Fruit fly (Drosophila melanogaster): ENCODE results near the gene Dph4.
A peak's percentile ranks its signal among the peaks of the same experiment; 100 is the strongest.

Dph4 gene

DNA sequence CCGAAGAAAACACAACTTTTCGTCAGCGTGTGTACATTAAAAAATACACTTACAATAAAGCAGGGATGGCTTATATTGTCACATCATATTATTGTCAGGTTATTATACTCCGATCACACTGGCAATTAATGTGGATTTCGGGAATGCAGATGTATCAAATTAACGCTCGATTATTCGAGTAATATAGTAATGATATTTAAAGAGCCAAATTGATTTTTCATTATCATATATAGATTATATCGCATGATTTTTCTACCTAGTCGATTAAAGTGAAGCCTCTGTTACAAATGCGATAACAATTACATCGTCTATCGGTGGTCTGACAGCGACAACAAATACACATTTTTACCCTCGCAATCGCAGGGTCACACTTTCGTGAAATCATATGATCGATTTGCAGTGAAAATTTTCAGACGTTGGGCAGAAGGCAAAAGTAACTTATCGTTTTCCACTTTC lies 32.5 kb downstream of the Dph4 start, which contains the start of the genes noi and Vha26:
TSS of gene noi (minus strand) at position 62 of the 456 bp plus-strand sequence.
TSS of gene Vha26 (plus strand) at position 366 of the 456 bp plus-strand sequence.
- TF ChIP-seq GATAe (GFP tag; conservative IDR thresholded peaks at IDR 0.05) (no peak), Camta (GFP tag; optimal IDR thresholded peaks at IDR 0.05) (no peak), CG7556 (GFP tag; optimal IDR thresholded peaks at IDR 0.05) (no peak), zen (tag; optimal IDR thresholded peaks at IDR 0.05) (peak; percentile 76), CG17385 (GFP tag; optimal IDR thresholded peaks at IDR 0.05) (no peak), CG10274 (GFP tag; optimal IDR thresholded peaks at IDR 0.05) (no peak), CG2199 (GFP tag; IDR thresholded peaks at IDR 0.05) (no peak), da (GFP tag; optimal IDR thresholded peaks at IDR 0.05) (peak; percentile 8), CG31224 (GFP tag; IDR thresholded peaks at IDR 0.05) (no peak), Hey (tag; optimal IDR thresholded peaks at IDR 0.05) (no peak), HmgD (GFP tag; optimal IDR thresholded peaks at IDR 0.05) (no peak), mirr (GFP tag; optimal IDR thresholded peaks at IDR 0.05) (peak; percentile 31), CG11504 (tag; optimal IDR thresholded peaks at IDR 0.05) (no peak), H2.0 (GFP tag; IDR thresholded peaks at IDR 0.05) (no peak), CG12744 (GFP tag; optimal IDR thresholded peaks at IDR 0.05) (peak; percentile 19), Dbx (GFP tag; IDR thresholded peaks at IDR 0.05) (0 out of 3 replicates have a peak, but pooled peaks have one; percentile 19), phol (tag; optimal IDR thresholded peaks at IDR 0.05) (peak; percentile 76), Max (GFP tag; optimal IDR thresholded peaks at IDR 0.05) (peak; percentile 41), tx (GFP tag; optimal IDR thresholded peaks at IDR 0.05) (no peak), gsb (GFP tag; IDR thresholded peaks at IDR 0.05) (no peak), chm (GFP tag; IDR thresholded peaks at IDR 0.05) (no peak), nerfin-2 (GFP tag; IDR thresholded peaks at IDR 0.05; ENCODE audit: partially characterized antibody) (peak; percentile 30; the same call in 1 of the 2 replicates), sc (optimal IDR thresholded peaks at IDR 0.05) (no peak), sc (GFP tag; optimal IDR thresholded peaks at IDR 0.05) (no peak), ham (GFP tag; IDR thresholded peaks at IDR 0.05) (no peak), CG10654 (GFP tag; optimal IDR thresholded peaks at IDR 0.05) (peak; percentile 33), trh (GFP tag; optimal IDR thresholded peaks at IDR 0.05) (no peak), pita (GFP tag; optimal IDR thresholded peaks at IDR 0.05) (no peak), ase (GFP tag; IDR thresholded peaks at IDR 0.05) (0 out of 3 replicates have a peak, but pooled peaks have one; percentile 8), CG16813 (GFP tag; IDR thresholded peaks at IDR 0.05; ENCODE audit: partially characterized antibody) (peak; percentile 73), sna (GFP tag; IDR thresholded peaks at IDR 0.05; ENCODE audit: partially characterized antibody) (peak; percentile 37; the same call in 1 of the 2 replicates), Oaz (GFP tag; IDR thresholded peaks at IDR 0.05) (no peak), cas (GFP tag; IDR thresholded peaks at IDR 0.05) (no peak), onecut (GFP tag; IDR thresholded peaks at IDR 0.05) (peak; percentile 59), gt (GFP tag; IDR thresholded peaks at IDR 0.05) (no peak), Dp (GFP tag; optimal IDR thresholded peaks at IDR 0.05) (peak; percentile 32), gce (GFP tag; IDR thresholded peaks at IDR 0.05) (no peak), CG17829 (tag; optimal IDR thresholded peaks at IDR 0.05) (peak; percentile 73), dimm (GFP tag; IDR thresholded peaks at IDR 0.05) (no peak), CG43689 (GFP tag; IDR thresholded peaks at IDR 0.05) (no peak), CG11093 (GFP tag; IDR thresholded peaks at IDR 0.05) (no peak), Kr (GFP tag; optimal IDR thresholded peaks at IDR 0.05) (no peak), hth (optimal IDR thresholded peaks at IDR 0.05) (no peak), dmrt99B (tag; optimal IDR thresholded peaks at IDR 0.05) (no peak), CG6813 (GFP tag; optimal IDR thresholded peaks at IDR 0.05) (no peak), oc (tag; optimal IDR thresholded peaks at IDR 0.05) (no peak), crol (GFP tag; IDR thresholded peaks at IDR 0.05) (no peak), CG11560 (tag; IDR thresholded peaks at IDR 0.05) (peak; percentile 40; the same call in 2 of the 3 replicates), Ravus (GFP tag; IDR thresholded peaks at IDR 0.05) (no peak), fru (optimal IDR thresholded peaks at IDR 0.05) (no peak), Bdp1 (GFP tag; optimal IDR thresholded peaks at IDR 0.05) (peak; percentile 35), fd3F (GFP tag; optimal IDR thresholded peaks at IDR 0.05) (peak; percentile 20), CG7357 (GFP tag; IDR thresholded peaks at IDR 0.05) (peak; percentile 98)
